In genomic region chrX:7815230-7815629, ce11 we compare ENCODE assay signal across 3 worm cellular contexts.
TF ChIP-seq lines count a peak whose summit lies in the region.

No protein-coding gene starts in this region.

TF ChIP-seq in whole organism, L1 larva, 84 proteins besides CTCF, POLR2A, EP300 and RAD21:
- TF ChIP-seq fos-1 (tag; optimal IDR thresholded peaks at IDR 0.05; lab: Kevin White, UChicago): no peak
- TF ChIP-seq fkh-8 (tag; optimal IDR thresholded peaks at IDR 0.05; lab: Kevin White, UChicago): no peak
- no peak for TF ChIP-seq nhr-19 (GFP tag; conservative IDR thresholded peaks at IDR 0.05; lab: Robert Waterston, UW)
- peak; percentile 75 for TF ChIP-seq skn-1 (tag; optimal IDR thresholded peaks at IDR 0.05; lab: Kevin White, UChicago)
- TF ChIP-seq zag-1 (tag; optimal IDR thresholded peaks at IDR 0.05; lab: Kevin White, UChicago): no peak
- TF ChIP-seq nhr-77 (tag; optimal IDR thresholded peaks at IDR 0.05; lab: Kevin White, UChicago): no peak
- no peak for TF ChIP-seq jun-1 (tag; optimal IDR thresholded peaks at IDR 0.05; lab: Kevin White, UChicago)
- no peak for TF ChIP-seq mep-1 (tag; optimal IDR thresholded peaks at IDR 0.05; lab: Kevin White, UChicago)
- TF ChIP-seq ama-1 (optimal IDR thresholded peaks at IDR 0.05; lab: Kevin White, UChicago): no peak
- TF ChIP-seq elt-3 (tag; optimal IDR thresholded peaks at IDR 0.05; lab: Kevin White, UChicago): peak in 1 of 6 experiments; percentile 1

TF ChIP-seq in whole organism, L4 larva, 104 proteins besides CTCF, POLR2A, EP300 and RAD21:
- TF ChIP-seq fos-1 (tag; optimal IDR thresholded peaks at IDR 0.05; lab: Kevin White, UChicago) (no peak), aha-1 (tag; lab: Kevin White, UChicago) (peak; percentile 65)

TF ChIP-seq in whole organism, young adult, 124 proteins besides CTCF, POLR2A, EP300 and RAD21:
- TF ChIP-seq cebp-1 (GFP tag; IDR thresholded peaks at IDR 0.05; lab: Robert Waterston, UW) (peak; percentile 31; the same call in 1 of the 2 replicates), cebp-1 (tag; optimal IDR thresholded peaks at IDR 0.05; lab: Kevin White, UChicago) (peak; percentile 83), attf-5 (GFP tag; optimal IDR thresholded peaks at IDR 0.05; lab: Kevin White, UChicago) (no peak)
TF ChIP-seq in whole organism, young adult: peak in this region for 1.
